Worm (Caenorhabditis elegans) whole organism, L1 larva: ENCODE data around the gene mom-1.

Experiments used
- C16A3.4 ChIP-seq: fragments of 150-350 bp; optimal IDR thresholded peaks from 2 replicates; lab custom pipeline; 2014; ENCODE audit warnings: missing biosample characterization, missing genetic modification characterization
- C34B4.2 ChIP-seq: sonication (generic microtip); optimal IDR thresholded peaks from 2 replicates; lab custom pipeline; 2017; ENCODE audit warnings: mild to moderate bottlenecking, missing genetic modification characterization, missing compliant biosample characterization
- alr-1 ChIP-seq: fragments of 200-800 bp; sonication (Bioruptor generic); optimal IDR thresholded peaks from 2 replicates; lab custom pipeline; 2018; ENCODE audit warnings: borderline replicate concordance, mild to moderate bottlenecking, missing genetic modification characterization, missing compliant biosample characterization
- aly-2 ChIP-seq: fragments of 150-350 bp; optimal IDR thresholded peaks from 2 replicates; lab custom pipeline; 2014; ENCODE audit warnings: missing biosample characterization, missing genetic modification characterization
- ceh-8 ChIP-seq: fragments of 200-800 bp; sonication (Bioruptor generic); optimal IDR thresholded peaks from 2 replicates; lab custom pipeline; 2018; ENCODE audit warnings: mild to moderate bottlenecking, missing genetic modification characterization, moderate library complexity, missing compliant biosample characterization
- ceh-82 ChIP-seq, 3 experiments: fragments of 150-350 bp in 1 of 3; sonication (generic microtip) in 2 of 3; optimal IDR thresholded peaks; 2 replicates each; lab custom pipeline; 2014 to 2017; ENCODE audit warnings: missing biosample characterization in 3 of 3, missing genetic modification characterization in 3 of 3
- ceh-90 ChIP-seq: sonication (generic microtip); optimal IDR thresholded peaks from 2 replicates; lab custom pipeline; 2016; ENCODE audit warnings: missing genetic modification characterization, missing compliant biosample characterization
- dsc-1 ChIP-seq: sonication (generic microtip); optimal IDR thresholded peaks from 2 replicates; lab custom pipeline; 2016; ENCODE audit warnings: mild to moderate bottlenecking, missing genetic modification characterization, missing compliant biosample characterization
- efl-3 ChIP-seq: fragments of 200-800 bp; sonication (Bioruptor generic); optimal IDR thresholded peaks from 2 replicates; lab custom pipeline; 2018; ENCODE audit warnings: mild to moderate bottlenecking, missing genetic modification characterization, missing compliant biosample characterization
- egl-13 ChIP-seq: sonication (generic microtip); optimal IDR thresholded peaks from 2 replicates; lab custom pipeline; 2016; ENCODE audit warnings: missing genotype, missing genetic modification reagents, missing genetic modification characterization, missing compliant biosample characterization
- egl-27 ChIP-seq, 2 experiments: fragments of 150-350 bp in 1 of 2; sonication (generic microtip); optimal IDR thresholded peaks; 3 replicates each; lab custom pipeline; 2017 to 2018; ENCODE audit warnings: missing biosample characterization in 2 of 2, missing genetic modification characterization in 2 of 2, missing genetic modification reagents in 2 of 2
- elt-2 ChIP-seq: sonication (generic microtip); optimal IDR thresholded peaks from 2 replicates; lab custom pipeline; 2016; ENCODE audit warnings: missing genetic modification characterization, mild to moderate bottlenecking, inconsistent platforms, missing compliant biosample characterization, missing genetic modification reagents
- fkh-10 ChIP-seq: sonication (generic microtip); optimal IDR thresholded peaks from 2 replicates; lab custom pipeline; 2017; ENCODE audit warnings: missing biosample characterization, missing genetic modification reagents, missing genetic modification characterization
- fkh-4 ChIP-seq: sonication (generic microtip); optimal IDR thresholded peaks from 2 replicates; lab custom pipeline; 2016; ENCODE audit warnings: missing compliant biosample characterization, missing genetic modification characterization, borderline replicate concordance
- fkh-8 ChIP-seq: sonication (generic microtip); optimal IDR thresholded peaks from 2 replicates; lab custom pipeline; 2016; ENCODE audit warnings: mild to moderate bottlenecking, missing genetic modification characterization, missing compliant biosample characterization
- hlh-17 ChIP-seq: fragments of 200-800 bp; sonication (Bioruptor generic); optimal IDR thresholded peaks from 2 replicates; lab custom pipeline; 2018; ENCODE audit warnings: missing genetic modification characterization, mild to moderate bottlenecking, missing compliant biosample characterization, moderate library complexity, borderline replicate concordance
- hlh-4 ChIP-seq: sonication (generic microtip); optimal IDR thresholded peaks from 2 replicates; lab custom pipeline; 2016; ENCODE audit warnings: mild to moderate bottlenecking, missing genetic modification characterization, missing compliant biosample characterization
- irx-1 ChIP-seq: sonication (generic microtip); optimal IDR thresholded peaks from 2 replicates; lab custom pipeline; 2016; ENCODE audit warnings: missing genetic modification characterization, missing compliant biosample characterization
- isw-1 ChIP-seq: fragments of 200-800 bp; sonication (Bioruptor generic); IDR thresholded peaks from 2 replicates; pipeline ENCODE4 v1.3.6; 2022; ENCODE audit warnings: missing genetic modification characterization, missing compliant biosample characterization
- lin-13 ChIP-seq: fragments of 150-350 bp; optimal IDR thresholded peaks from 2 replicates; lab custom pipeline; 2014; ENCODE audit warnings: missing biosample characterization, missing genetic modification reagents, missing genetic modification characterization
- lin-14 ChIP-seq: fragments of 200-800 bp; sonication (Bioruptor generic); optimal IDR thresholded peaks from 2 replicates; lab custom pipeline; 2018; ENCODE audit warnings: mild to moderate bottlenecking, missing genetic modification characterization, moderate library complexity, missing compliant biosample characterization
- lin-15B ChIP-seq: fragments of 150-350 bp; sonication (generic microtip); optimal IDR thresholded peaks from 3 replicates; lab custom pipeline; 2014; ENCODE audit warnings: missing biosample characterization, missing genetic modification characterization
- lin-35 ChIP-seq, 2 experiments: fragments of 150-350 bp; optimal IDR thresholded peaks; 2 replicates each; lab custom pipeline; 2014; ENCODE audit warnings: missing biosample characterization in 2 of 2, missing genetic modification characterization in 2 of 2, missing genetic modification reagents in 2 of 2
- lin-39 ChIP-seq: fragments of 150-350 bp; optimal IDR thresholded peaks from 2 replicates; lab custom pipeline; 2014; ENCODE audit warnings: missing biosample characterization, missing genetic modification reagents, missing genetic modification characterization
- lsy-2 ChIP-seq, 2 experiments: fragments of 150-350 bp; optimal IDR thresholded peaks; 2 replicates each; lab custom pipeline; 2014; ENCODE audit warnings: missing biosample characterization in 2 of 2, missing genetic modification characterization in 2 of 2
- mdl-1 ChIP-seq, 2 experiments: fragments of 150-350 bp; optimal IDR thresholded peaks; 2 replicates each; lab custom pipeline; 2014 to 2017; ENCODE audit warnings: missing biosample characterization in 2 of 2, missing genetic modification characterization in 2 of 2, inconsistent platforms in 1 of 2
- mef-2 ChIP-seq: fragments of 150-350 bp; optimal IDR thresholded peaks from 2 replicates; lab custom pipeline; 2014; ENCODE audit warnings: missing biosample characterization, missing genetic modification characterization
- mep-1 ChIP-seq: fragments of 150-350 bp; optimal IDR thresholded peaks from 2 replicates; lab custom pipeline; 2014; ENCODE audit warnings: missing biosample characterization, missing genetic modification characterization
- nhr-11 ChIP-seq: fragments of 150-350 bp; optimal IDR thresholded peaks from 2 replicates; lab custom pipeline; 2014; ENCODE audit warnings: missing biosample characterization, missing genetic modification characterization
- nhr-19 ChIP-seq: fragments of 200-800 bp; sonication (Bioruptor generic); conservative IDR thresholded peaks from 2 replicates; pipeline ENCODE4 v1.3.6; 2022; ENCODE audit warnings: missing genetic modification characterization, missing compliant biosample characterization
- nhr-237 ChIP-seq: fragments of 150-350 bp; optimal IDR thresholded peaks from 2 replicates; lab custom pipeline; 2014; ENCODE audit warnings: missing biosample characterization, missing genetic modification characterization
- nhr-47 ChIP-seq: sonication (generic microtip); optimal IDR thresholded peaks from 2 replicates; lab custom pipeline; 2016; ENCODE audit warnings: mild to moderate bottlenecking, missing genetic modification characterization, moderate library complexity, missing compliant biosample characterization
- nhr-71 ChIP-seq: sonication (generic microtip); optimal IDR thresholded peaks from 2 replicates; lab custom pipeline; 2016; ENCODE audit warnings: mild to moderate bottlenecking, missing genetic modification characterization, moderate library complexity, missing compliant biosample characterization
- nhr-76 ChIP-seq: sonication (generic microtip); optimal IDR thresholded peaks from 2 replicates; lab custom pipeline; 2017; ENCODE audit warnings: missing biosample characterization, missing genetic modification characterization
- nhr-77 ChIP-seq: fragments of 150-350 bp; optimal IDR thresholded peaks from 2 replicates; lab custom pipeline; 2014; ENCODE audit warnings: missing biosample characterization, missing genetic modification characterization
- nhr-84 ChIP-seq: sonication (generic microtip); optimal IDR thresholded peaks from 2 replicates; lab custom pipeline; 2017; ENCODE audit warnings: missing biosample characterization, missing genetic modification characterization
- pag-3 ChIP-seq: sonication (generic microtip); optimal IDR thresholded peaks from 2 replicates; lab custom pipeline; 2017; ENCODE audit warnings: missing genetic modification characterization, mild to moderate bottlenecking, missing compliant biosample characterization, antibody characterized with exemption, borderline replicate concordance; ENCODE audit not compliant: insufficient read depth
- rnt-1 ChIP-seq: sonication (generic microtip); optimal IDR thresholded peaks from 2 replicates; lab custom pipeline; 2016; ENCODE audit warnings: mild to moderate bottlenecking, missing genetic modification characterization, moderate library complexity, missing compliant biosample characterization
- skn-1 ChIP-seq: fragments of 150-350 bp; optimal IDR thresholded peaks from 2 replicates; lab custom pipeline; 2014; ENCODE audit warnings: missing biosample characterization, missing genetic modification characterization
- snpc-4 ChIP-seq: fragments of 150-350 bp; optimal IDR thresholded peaks from 2 replicates; lab custom pipeline; 2014; ENCODE audit warnings: missing biosample characterization, missing genetic modification characterization
- snu-23 ChIP-seq: sonication (generic microtip); optimal IDR thresholded peaks from 2 replicates; lab custom pipeline; 2016; ENCODE audit warnings: missing genetic modification characterization, missing compliant biosample characterization
- sup-37 ChIP-seq: fragments of 200-800 bp; sonication (Bioruptor generic); optimal IDR thresholded peaks from 2 replicates; lab custom pipeline; 2018; ENCODE audit warnings: mild to moderate bottlenecking, missing genetic modification characterization, missing compliant biosample characterization
- tbx-2 ChIP-seq: sonication (generic microtip); optimal IDR thresholded peaks from 2 replicates; lab custom pipeline; 2016; ENCODE audit warnings: missing genetic modification characterization, missing compliant biosample characterization
- unc-30 ChIP-seq: sonication (generic microtip); optimal IDR thresholded peaks from 2 replicates; lab custom pipeline; 2017; ENCODE audit warnings: missing biosample characterization, missing genetic modification characterization
- unc-62 ChIP-seq: fragments of 150-350 bp; optimal IDR thresholded peaks from 2 replicates; lab custom pipeline; 2014; ENCODE audit warnings: missing biosample characterization, missing genetic modification reagents, missing genetic modification characterization
- unc-98 ChIP-seq: fragments of 200-800 bp; sonication (Bioruptor generic); IDR thresholded peaks from 2 replicates; pipeline ENCODE4 v1.3.6; 2022; ENCODE audit warnings: missing genetic modification characterization, missing compliant biosample characterization
- vab-15 ChIP-seq: sonication (generic microtip); optimal IDR thresholded peaks from 2 replicates; lab custom pipeline; 2017; ENCODE audit warnings: missing genotype, mild to moderate bottlenecking, missing genetic modification characterization, missing compliant biosample characterization
- xbp-1 ChIP-seq: sonication (generic microtip); optimal IDR thresholded peaks from 2 replicates; lab custom pipeline; 2016; ENCODE audit warnings: missing genetic modification characterization, missing compliant biosample characterization
- ztf-11 ChIP-seq, 2 experiments: sonication (generic microtip); optimal IDR thresholded peaks; 2 replicates each; lab custom pipeline; 2016 to 2017; ENCODE audit warnings: missing genetic modification characterization in 2 of 2, missing biosample characterization in 1 of 2, missing compliant biosample characterization in 1 of 2
- ztf-4 ChIP-seq: fragments of 150-350 bp; optimal IDR thresholded peaks from 2 replicates; lab custom pipeline; 2014; ENCODE audit warnings: missing biosample characterization, missing genetic modification characterization

mom-1 gene

ce11 chrX:6291632-6292031, 1.3 kb upstream of the mom-1 start, which contains the start of gene lev-9:
Gene lev-9, minus strand, starts transcription at chrX:6291732.
- TF ChIP-seq isw-1 (GFP tag; lab: Robert Waterston, UW) (no peak), unc-98 (GFP tag; lab: Robert Waterston, UW) (no peak), ceh-8 (GFP tag; lab: Kevin White, UChicago) (no peak), egl-27 (tag; optimal IDR thresholded peaks at IDR 0.05; lab: Kevin White, UChicago) (no peak), mep-1 (tag; lab: Kevin White, UChicago) (no peak), fkh-4 (tag; lab: Kevin White, UChicago) (no peak), elt-2 (tag; lab: Kevin White, UChicago) (no peak)

- peak in 2 of 3 experiments; percentile 10 to 38 for TF ChIP-seq ceh-82 (tag; optimal IDR thresholded peaks at IDR 0.05; lab: Kevin White, UChicago)
- TF ChIP-seq lin-14 (GFP tag; lab: Kevin White, UChicago) = peak; percentile 46
- peak; percentile 75 for TF ChIP-seq nhr-47 (tag; lab: Kevin White, UChicago)
- TF ChIP-seq mef-2 (tag; lab: Kevin White, UChicago) = no peak
- TF ChIP-seq nhr-19 (GFP tag; lab: Robert Waterston, UW) = peak; percentile 65
- peak; percentile 41 for TF ChIP-seq skn-1 (tag; lab: Kevin White, UChicago)
- TF ChIP-seq vab-15 (tag; lab: Kevin White, UChicago) = no peak
- no peak for TF ChIP-seq unc-98 (GFP tag; lab: Robert Waterston, UW)
- peak; percentile 59 for TF ChIP-seq dsc-1 (tag; lab: Kevin White, UChicago)
- no peak for TF ChIP-seq pag-3 (tag; lab: Kevin White, UChicago)
- TF ChIP-seq lsy-2 (tag; optimal IDR thresholded peaks at IDR 0.05; lab: Kevin White, UChicago) = peak; percentile 7 to 40
- peak; percentile 33 for TF ChIP-seq tbx-2 (tag; lab: Kevin White, UChicago)
- TF ChIP-seq xbp-1 (tag; lab: Kevin White, UChicago) = peak; percentile 53
- no peak for TF ChIP-seq isw-1 (GFP tag; lab: Robert Waterston, UW)
- no peak for TF ChIP-seq unc-30 (tag; lab: Kevin White, UChicago)
- TF ChIP-seq elt-2 (tag; lab: Kevin White, UChicago) = peak; percentile 1
- peak; percentile 62 for TF ChIP-seq nhr-71 (tag; lab: Kevin White, UChicago)
- no peak for TF ChIP-seq nhr-84 (tag; lab: Kevin White, UChicago)
- peak; percentile 31 for TF ChIP-seq egl-13 (tag; lab: Kevin White, UChicago)
- TF ChIP-seq ztf-11 (tag; optimal IDR thresholded peaks at IDR 0.05; lab: Kevin White, UChicago) = peak in 1 of 2 experiments; percentile 13
- TF ChIP-seq rnt-1 (tag; lab: Kevin White, UChicago) = peak; percentile 41
- no peak for TF ChIP-seq nhr-77 (tag; lab: Kevin White, UChicago)
- no peak for TF ChIP-seq efl-3 (GFP tag; lab: Kevin White, UChicago)
- no peak for TF ChIP-seq hlh-17
- TF ChIP-seq snpc-4 (tag; lab: Kevin White, UChicago) = no peak
- peak; percentile 68 for TF ChIP-seq snu-23 (GFP tag; lab: Kevin White, UChicago)
- no peak for TF ChIP-seq ztf-4 (tag; lab: Kevin White, UChicago)
- no peak for TF ChIP-seq ceh-90 (tag; lab: Kevin White, UChicago)
- TF ChIP-seq nhr-76 (tag; lab: Kevin White, UChicago) = no peak
- no peak for TF ChIP-seq lin-39 (tag; lab: Kevin White, UChicago)
- no peak for TF ChIP-seq fkh-10 (GFP tag; lab: Kevin White, UChicago)
- TF ChIP-seq irx-1 (tag; lab: Kevin White, UChicago) = peak; percentile 15
- TF ChIP-seq C34B4.2 (tag; lab: Kevin White, UChicago) = no peak
- no peak for TF ChIP-seq nhr-237
- no peak for TF ChIP-seq unc-62 (GFP tag; lab: Kevin White, UChicago)
- TF ChIP-seq fkh-8 = peak; percentile 27
- peak; percentile 12 to 52 for TF ChIP-seq lin-35 (GFP tag; optimal IDR thresholded peaks at IDR 0.05; lab: Kevin White, UChicago)
- no peak for TF ChIP-seq alr-1 (tag; lab: Kevin White, UChicago)
- TF ChIP-seq mep-1 (tag; lab: Kevin White, UChicago) = peak; percentile 62
- TF ChIP-seq aly-2 (tag; lab: Kevin White, UChicago) = no peak
- no peak for TF ChIP-seq nhr-11
- TF ChIP-seq hlh-4 (tag; lab: Kevin White, UChicago) = no peak
- no peak for TF ChIP-seq lin-15B (tag; lab: Kevin White, UChicago)
- no peak for TF ChIP-seq lin-13 (GFP tag; lab: Kevin White, UChicago)
- peak; percentile 36 for TF ChIP-seq C16A3.4 (tag; lab: Kevin White, UChicago)
- peak in 1 of 2 experiments; percentile 43 for TF ChIP-seq mdl-1 (tag; optimal IDR thresholded peaks at IDR 0.05; lab: Kevin White, UChicago)
- no peak for TF ChIP-seq sup-37 (GFP tag; lab: Kevin White, UChicago)
Observed at ce11 chrX:6292143-6292542, 769 bp upstream of the mom-1 start.
